Fruit fly (Drosophila melanogaster): ENCODE results near the gene CG11912.

The CG11912 gene

DNA sequence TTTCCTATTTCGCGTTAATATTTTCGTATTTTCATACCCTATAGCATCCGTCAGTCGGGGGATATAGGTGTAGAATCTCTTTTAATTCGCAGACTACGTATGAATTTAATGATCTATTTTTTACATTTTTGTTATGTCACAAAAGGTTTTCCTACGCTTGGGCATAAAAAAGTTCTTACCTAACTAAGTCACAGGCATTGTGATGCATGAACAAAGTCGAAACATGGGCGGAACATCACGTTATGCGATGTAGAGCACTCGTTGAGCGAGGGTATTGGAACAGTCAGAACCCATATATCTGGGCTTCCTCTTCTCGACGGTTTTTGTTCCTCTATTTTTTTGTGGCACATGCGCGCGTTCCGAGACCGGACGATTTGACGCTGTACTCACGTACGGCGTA lies 9.9 kb downstream of the CG11912 start:
- no peak for TF ChIP-seq ovo (GFP tag; optimal IDR thresholded peaks at IDR 0.05)
- TF ChIP-seq CG5204 (GFP tag; optimal IDR thresholded peaks at IDR 0.05): no peak
- TF ChIP-seq CG7045 (GFP tag; optimal IDR thresholded peaks at IDR 0.05): no peak
- TF ChIP-seq tj (GFP tag; optimal IDR thresholded peaks at IDR 0.05): no peak
- TF ChIP-seq Mnt (GFP tag; optimal IDR thresholded peaks at IDR 0.05): no peak
- no peak for TF ChIP-seq Hr96 (GFP tag; optimal IDR thresholded peaks at IDR 0.05)
- TF ChIP-seq CG7101 (tag; optimal IDR thresholded peaks at IDR 0.05): peak; percentile 21
- no peak for TF ChIP-seq pad (GFP tag; optimal IDR thresholded peaks at IDR 0.05)
- no peak for TF ChIP-seq CG1620 (GFP tag; optimal IDR thresholded peaks at IDR 0.05)
- peak; percentile 31 for TF ChIP-seq bab1 (GFP tag; optimal IDR thresholded peaks at IDR 0.05)
- TF ChIP-seq Crg-1 (GFP tag; optimal IDR thresholded peaks at IDR 0.05): no peak
- no peak for TF ChIP-seq CG11617 (GFP tag; optimal IDR thresholded peaks at IDR 0.05)
- no peak for TF ChIP-seq kay (GFP tag; ENCODE audit: borderline replicate concordance)
- TF ChIP-seq cnc (optimal IDR thresholded peaks at IDR 0.05): no peak
- TF ChIP-seq CG12768 (GFP tag; optimal IDR thresholded peaks at IDR 0.05): no peak
- peak; percentile 11 for TF ChIP-seq toe (GFP tag; optimal IDR thresholded peaks at IDR 0.05)
- TF ChIP-seq CG14711 (tag; optimal IDR thresholded peaks at IDR 0.05): no peak
- TF ChIP-seq CG33017 (tag; optimal IDR thresholded peaks at IDR 0.05): peak; percentile 7
- TF ChIP-seq Clk (GFP tag; optimal IDR thresholded peaks at IDR 0.05): no peak
- no peak for TF ChIP-seq cic (GFP tag; optimal IDR thresholded peaks at IDR 0.05)

dm6 chr2L:308194-308706 lies 10.8 kb downstream of the CG11912 start:
- TF ChIP-seq kay (GFP tag; ENCODE audit: borderline replicate concordance) (no peak), CG7045 (GFP tag; optimal IDR thresholded peaks at IDR 0.05) (no peak)

- TF ChIP-seq Crg-1 (GFP tag; optimal IDR thresholded peaks at IDR 0.05) (no peak), cnc (optimal IDR thresholded peaks at IDR 0.05) (no peak), toe (GFP tag; optimal IDR thresholded peaks at IDR 0.05) (no peak), pad (GFP tag; optimal IDR thresholded peaks at IDR 0.05) (no peak), CG1620 (GFP tag; optimal IDR thresholded peaks at IDR 0.05) (no peak), tj (GFP tag; optimal IDR thresholded peaks at IDR 0.05) (no peak), CG7045 (GFP tag; optimal IDR thresholded peaks at IDR 0.05) (no peak), Hr96 (GFP tag; optimal IDR thresholded peaks at IDR 0.05) (no peak), cic (GFP tag; optimal IDR thresholded peaks at IDR 0.05) (no peak), CG14711 (tag; optimal IDR thresholded peaks at IDR 0.05) (no peak), Clk (GFP tag; optimal IDR thresholded peaks at IDR 0.05) (no peak), CG5204 (GFP tag; optimal IDR thresholded peaks at IDR 0.05) (no peak), CG11617 (GFP tag; optimal IDR thresholded peaks at IDR 0.05) (no peak), Mnt (GFP tag; optimal IDR thresholded peaks at IDR 0.05) (no peak), CG7101 (tag; optimal IDR thresholded peaks at IDR 0.05) (no peak), kay (GFP tag; ENCODE audit: borderline replicate concordance) (no peak)
Observed at dm6 chr2L:307129-307528, 11.9 kb downstream of the CG11912 start.

dm6 chr2L:306188-306927 lies 12.7 kb downstream of the CG11912 start:
- TF ChIP-seq ovo (GFP tag; optimal IDR thresholded peaks at IDR 0.05) (peak; percentile 41), pad (GFP tag; optimal IDR thresholded peaks at IDR 0.05) (peak; percentile 39), cic (GFP tag; optimal IDR thresholded peaks at IDR 0.05) (peak; percentile 33), Hr96 (GFP tag; optimal IDR thresholded peaks at IDR 0.05) (no peak)

- peak; percentile 22 for TF ChIP-seq Crg-1 (GFP tag; optimal IDR thresholded peaks at IDR 0.05)
- TF ChIP-seq toe (GFP tag; optimal IDR thresholded peaks at IDR 0.05): peak; percentile 79
- TF ChIP-seq CG1620 (GFP tag; optimal IDR thresholded peaks at IDR 0.05): peak; percentile 74
- peak; percentile 16 for TF ChIP-seq CG7101 (tag; optimal IDR thresholded peaks at IDR 0.05)
- no peak for TF ChIP-seq cnc (optimal IDR thresholded peaks at IDR 0.05)
- peak; percentile 75 for TF ChIP-seq bab1 (GFP tag; optimal IDR thresholded peaks at IDR 0.05)
- TF ChIP-seq CG12768 (GFP tag; optimal IDR thresholded peaks at IDR 0.05): no peak
- peak; percentile 4 for TF ChIP-seq CG7045 (GFP tag; optimal IDR thresholded peaks at IDR 0.05)
- no peak for TF ChIP-seq Clk (GFP tag; optimal IDR thresholded peaks at IDR 0.05)
- peak; percentile 82 for TF ChIP-seq ovo (GFP tag; optimal IDR thresholded peaks at IDR 0.05)
- no peak for TF ChIP-seq Hr96 (GFP tag; optimal IDR thresholded peaks at IDR 0.05)
- TF ChIP-seq pad (GFP tag; optimal IDR thresholded peaks at IDR 0.05): peak; percentile 28
- TF ChIP-seq CG5204 (GFP tag; optimal IDR thresholded peaks at IDR 0.05): no peak
- TF ChIP-seq CG14711 (tag; optimal IDR thresholded peaks at IDR 0.05): peak; percentile 45
- TF ChIP-seq Mnt (GFP tag; optimal IDR thresholded peaks at IDR 0.05): peak; percentile 43
- peak; percentile 45 for TF ChIP-seq CG33017 (tag; optimal IDR thresholded peaks at IDR 0.05)
- TF ChIP-seq cic (GFP tag; optimal IDR thresholded peaks at IDR 0.05): peak; percentile 35
- no peak for TF ChIP-seq tj (GFP tag; optimal IDR thresholded peaks at IDR 0.05)
- peak; percentile 24 for TF ChIP-seq CG11617 (GFP tag; optimal IDR thresholded peaks at IDR 0.05)
- TF ChIP-seq kay (GFP tag; ENCODE audit: borderline replicate concordance): no peak
Observed at dm6 chr2L:305646-306045, 13.4 kb downstream of the CG11912 start, which contains the start of gene Plc21C. TSS of gene Plc21C (plus strand) at chr2L:305935.

- TF ChIP-seq bab1 (GFP tag; optimal IDR thresholded peaks at IDR 0.05): no peak
- TF ChIP-seq Hr96 (GFP tag; optimal IDR thresholded peaks at IDR 0.05): no peak
- TF ChIP-seq tj (GFP tag; optimal IDR thresholded peaks at IDR 0.05): peak; percentile 92
- no peak for TF ChIP-seq CG5204 (GFP tag; optimal IDR thresholded peaks at IDR 0.05)
- TF ChIP-seq CG11617 (GFP tag; optimal IDR thresholded peaks at IDR 0.05): no peak
- no peak for TF ChIP-seq pad (GFP tag; optimal IDR thresholded peaks at IDR 0.05)
Observed at dm6 chr2L:305198-305597, 13.9 kb downstream of the CG11912 start.
